Fruit fly (Drosophila melanogaster) whole organism, embryonic: ENCODE data around the gene Evi5.

Experiments
- Abd-B ChIP-seq: fragments of 200-800 bp; sonication (Bioruptor generic); optimal IDR thresholded peaks from 2 replicates; lab custom pipeline; 2018; ENCODE audit warnings: missing biosample characterization, mild to moderate bottlenecking, missing genetic modification characterization, moderate library complexity
- Antp ChIP-seq: fragments of 200-800 bp; sonication (Bioruptor generic); optimal IDR thresholded peaks from 3 replicates; lab custom pipeline; 2016; ENCODE audit warnings: missing biosample characterization, missing genetic modification characterization
- Asciz ChIP-seq: fragments of 200-800 bp; sonication (Bioruptor generic); optimal IDR thresholded peaks from 2 replicates; lab custom pipeline; 2017; ENCODE audit warnings: missing biosample characterization, mild to moderate bottlenecking, missing genetic modification characterization, missing genetic modification reagents
- B-H1 ChIP-seq: fragments of 200-800 bp; sonication (Bioruptor generic); IDR thresholded peaks from 3 replicates; pipeline ENCODE4 v1.3.6; 2022; ENCODE audit warnings: missing biosample characterization, missing genetic modification characterization
- BtbVII ChIP-seq: fragments of 200-800 bp; sonication (Bioruptor generic); optimal IDR thresholded peaks from 3 replicates; lab custom pipeline; 2017; ENCODE audit warnings: missing biosample characterization, mild to moderate bottlenecking, missing genetic modification characterization
- CG10543 ChIP-seq: fragments of 200-800 bp; sonication (Bioruptor generic); optimal IDR thresholded peaks from 3 replicates; lab custom pipeline; 2017; ENCODE audit warnings: missing biosample characterization, mild to moderate bottlenecking, missing genetic modification characterization, moderate library complexity
- CG11085 ChIP-seq: fragments of 200-800 bp; sonication (Bioruptor generic); IDR thresholded peaks from 2 replicates; pipeline ENCODE4 v1.3.6; 2022; ENCODE audit warnings: missing biosample characterization, missing genetic modification characterization
- CG12942 ChIP-seq: fragments of 200-800 bp; sonication (Bioruptor generic); optimal IDR thresholded peaks from 3 replicates; lab custom pipeline; 2016; ENCODE audit warnings: missing biosample characterization, missing genetic modification characterization
- CG14667 ChIP-seq: fragments of 200-800 bp; sonication (Bioruptor generic); IDR thresholded peaks from 2 replicates; pipeline ENCODE4 v1.3.6; 2022; ENCODE audit warnings: missing biosample characterization, missing genetic modification characterization
- CG2120 ChIP-seq: fragments of 200-800 bp; sonication (Bioruptor generic); optimal IDR thresholded peaks from 3 replicates; lab custom pipeline; 2016; ENCODE audit warnings: missing biosample characterization, missing genetic modification characterization
- CG30020 ChIP-seq: fragments of 200-800 bp; optimal IDR thresholded peaks from 2 replicates; lab custom pipeline; 2019; ENCODE audit warnings: missing biosample characterization, mild to moderate bottlenecking, missing genetic modification characterization, moderate library complexity
- CG3847 ChIP-seq: fragments of 200-800 bp; sonication (Bioruptor generic); IDR thresholded peaks from 2 replicates; pipeline ENCODE4 v1.3.6; 2022; ENCODE audit warnings: missing biosample characterization, missing genetic modification characterization
- CG4328 ChIP-seq: fragments of 200-800 bp; sonication (Bioruptor generic); optimal IDR thresholded peaks from 3 replicates; lab custom pipeline; 2017; ENCODE audit warnings: missing biosample characterization, missing genetic modification reagents, missing genetic modification characterization
- CG4360 ChIP-seq: fragments of 200-800 bp; sonication (Bioruptor generic); IDR thresholded peaks from 2 replicates; pipeline ENCODE4 v1.3.6; 2022; ENCODE audit warnings: missing biosample characterization, missing genetic modification characterization
- CG5180 ChIP-seq: fragments of 200-800 bp; sonication (Bioruptor generic); optimal IDR thresholded peaks from 3 replicates; lab custom pipeline; 2017; ENCODE audit warnings: missing biosample characterization, missing genetic modification characterization, mild to moderate bottlenecking, moderate library complexity, missing genetic modification reagents
- CG6272 ChIP-seq: fragments of 200-800 bp; sonication (Bioruptor generic); IDR thresholded peaks from 2 replicates; pipeline ENCODE4 v1.3.6; 2022; ENCODE audit warnings: missing biosample characterization, missing genetic modification characterization
- CG8924 ChIP-seq: fragments of 200-800 bp; optimal IDR thresholded peaks from 3 replicates; lab custom pipeline; 2019; ENCODE audit warnings: missing biosample characterization, mild to moderate bottlenecking, missing genetic modification characterization, moderate library complexity
- CG9797 ChIP-seq: fragments of 200-800 bp; sonication (Bioruptor generic); optimal IDR thresholded peaks from 3 replicates; lab custom pipeline; 2018; ENCODE audit warnings: missing biosample characterization, mild to moderate bottlenecking, missing genetic modification characterization
- Camta ChIP-seq: fragments of 200-800 bp; sonication (Bioruptor generic); optimal IDR thresholded peaks from 2 replicates; lab custom pipeline; 2016; ENCODE audit warnings: missing biosample characterization, missing genetic modification characterization
- Ets97D ChIP-seq: fragments of 200-800 bp; sonication (Bioruptor generic); optimal IDR thresholded peaks from 3 replicates; lab custom pipeline; 2016; ENCODE audit warnings: missing biosample characterization, missing genetic modification characterization
- HLH3B ChIP-seq: fragments of 200-800 bp; sonication (Bioruptor generic); IDR thresholded peaks from 2 replicates; pipeline ENCODE4 v1.3.6; 2022; ENCODE audit warnings: missing biosample characterization, missing genetic modification characterization
- HLH4C ChIP-seq: fragments of 200-800 bp; sonication (Bioruptor generic); IDR thresholded peaks from 3 replicates; pipeline ENCODE4 v1.3.6; 2022; ENCODE audit warnings: missing biosample characterization, missing genetic modification characterization; ENCODE audit not compliant: partially characterized antibody
- Jarid2 ChIP-seq: fragments of 200-800 bp; sonication (Bioruptor generic); optimal IDR thresholded peaks from 3 replicates; lab custom pipeline; 2017; ENCODE audit warnings: mild to moderate bottlenecking, missing biosample characterization, missing genetic modification reagents, missing genetic modification characterization
- NFAT ChIP-seq: fragments of 200-800 bp; sonication (Bioruptor generic); IDR thresholded peaks from 2 replicates; pipeline ENCODE4 v1.3.6; 2022; ENCODE audit warnings: missing biosample characterization, missing genetic modification characterization
- Nf-YB ChIP-seq: fragments of 200-800 bp; sonication (Bioruptor generic); optimal IDR thresholded peaks from 3 replicates; lab custom pipeline; 2019; ENCODE audit warnings: missing biosample characterization, mild to moderate bottlenecking, missing genetic modification characterization, moderate library complexity
- Ravus ChIP-seq: fragments of 200-800 bp; sonication (Bioruptor generic); IDR thresholded peaks from 2 replicates; pipeline ENCODE4 v1.3.6; 2022; ENCODE audit warnings: missing biosample characterization, missing genetic modification characterization
- Rfx ChIP-seq: fragments of 200-800 bp; sonication (Bioruptor generic); IDR thresholded peaks from 2 replicates; pipeline ENCODE4 v1.3.6; 2022; ENCODE audit warnings: missing biosample characterization, missing genetic modification characterization
- Ssrp ChIP-seq: fragments of 200-800 bp; sonication (Bioruptor generic); optimal IDR thresholded peaks from 2 replicates; lab custom pipeline; 2018; ENCODE audit warnings: missing biosample characterization, mild to moderate bottlenecking, missing genetic modification characterization, moderate library complexity
- abd-A ChIP-seq: fragments of 200-800 bp; sonication (Bioruptor generic); optimal IDR thresholded peaks from 3 replicates; lab custom pipeline; 2019; ENCODE audit warnings: missing biosample characterization, mild to moderate bottlenecking, missing genetic modification characterization, moderate library complexity
- bbx ChIP-seq: fragments of 200-800 bp; sonication (Bioruptor generic); IDR thresholded peaks from 2 replicates; pipeline ENCODE4 v1.3.6; 2022; ENCODE audit warnings: missing biosample characterization, missing genetic modification characterization; ENCODE audit not compliant: partially characterized antibody
- caup ChIP-seq: fragments of 200-800 bp; sonication (Bioruptor generic); optimal IDR thresholded peaks from 3 replicates; lab custom pipeline; 2017; ENCODE audit warnings: missing biosample characterization, mild to moderate bottlenecking, missing genetic modification characterization, moderate library complexity; ENCODE audit not compliant: severe bottlenecking
- cg ChIP-seq: fragments of 200-800 bp; sonication (Bioruptor generic); optimal IDR thresholded peaks from 3 replicates; lab custom pipeline; 2019; ENCODE audit warnings: missing biosample characterization, mild to moderate bottlenecking, missing genetic modification characterization, moderate library complexity
- croc ChIP-seq: fragments of 200-800 bp; sonication (Bioruptor generic); conservative IDR thresholded peaks from 3 replicates; pipeline ENCODE4 v1.3.6; 2022; ENCODE audit warnings: missing biosample characterization, missing genetic modification characterization
- dati ChIP-seq: fragments of 200-800 bp; sonication (Bioruptor generic); IDR thresholded peaks from 2 replicates; pipeline ENCODE4 v1.3.6; 2022; ENCODE audit warnings: missing biosample characterization, missing genetic modification characterization
- en ChIP-seq: fragments of 200-800 bp; sonication (Bioruptor generic); optimal IDR thresholded peaks from 2 replicates; lab custom pipeline; 2016; ENCODE audit warnings: missing biosample characterization, missing genetic modification characterization
- fd64A ChIP-seq: fragments of 200-800 bp; sonication (Bioruptor generic); optimal IDR thresholded peaks from 3 replicates; lab custom pipeline; 2018; ENCODE audit warnings: missing biosample characterization, mild to moderate bottlenecking, missing genetic modification characterization
- gfzf ChIP-seq: fragments of 200-800 bp; sonication (Bioruptor generic); optimal IDR thresholded peaks from 2 replicates; lab custom pipeline; 2016; ENCODE audit warnings: missing biosample characterization, mild to moderate bottlenecking, missing genetic modification characterization, moderate library complexity
- gsb ChIP-seq: fragments of 200-800 bp; sonication (Bioruptor generic); IDR thresholded peaks from 2 replicates; pipeline ENCODE4 v1.3.6; 2022; ENCODE audit warnings: missing biosample characterization, missing genetic modification characterization
- gsb-n ChIP-seq: fragments of 200-800 bp; sonication (Bioruptor generic); optimal IDR thresholded peaks from 3 replicates; lab custom pipeline; 2018; ENCODE audit warnings: missing biosample characterization, mild to moderate bottlenecking, missing genetic modification characterization
- her ChIP-seq: fragments of 200-800 bp; sonication (Bioruptor generic); optimal IDR thresholded peaks from 2 replicates; lab custom pipeline; 2016; ENCODE audit warnings: missing biosample characterization, missing genetic modification characterization
- mirr ChIP-seq: fragments of 200-800 bp; sonication (Bioruptor generic); optimal IDR thresholded peaks from 3 replicates; lab custom pipeline; 2018; ENCODE audit warnings: missing biosample characterization, mild to moderate bottlenecking, missing genetic modification characterization
- pho ChIP-seq: fragments of 200-800 bp; sonication (Bioruptor generic); optimal IDR thresholded peaks from 2 replicates; lab custom pipeline; 2016; ENCODE audit warnings: missing biosample characterization, missing genetic modification characterization
- repo ChIP-seq: fragments of 200-800 bp; sonication (Bioruptor generic); optimal IDR thresholded peaks from 2 replicates; lab custom pipeline; 2016; ENCODE audit warnings: missing biosample characterization, missing genetic modification characterization
- sens-2 ChIP-seq: fragments of 200-800 bp; sonication (Bioruptor generic); IDR thresholded peaks from 2 replicates; pipeline ENCODE4 v1.3.6; 2022; ENCODE audit warnings: missing biosample characterization, missing genetic modification characterization
- slbo ChIP-seq: fragments of 200-800 bp; sonication (Bioruptor generic); IDR thresholded peaks from 2 replicates; pipeline ENCODE4 v1.3.6; 2022; ENCODE audit warnings: missing biosample characterization, missing genetic modification characterization
- vfl ChIP-seq: fragments of 200-800 bp; sonication (Bioruptor generic); optimal IDR thresholded peaks from 2 replicates; lab custom pipeline; 2016; ENCODE audit warnings: missing biosample characterization, missing genetic modification characterization
- zen2 ChIP-seq: fragments of 200-800 bp; sonication (Bioruptor generic); IDR thresholded peaks from 3 replicates; pipeline ENCODE4 v1.3.6; 2022; ENCODE audit warnings: missing biosample characterization, missing genetic modification characterization; ENCODE audit not compliant: partially characterized antibody

The Evi5 gene

DNA sequence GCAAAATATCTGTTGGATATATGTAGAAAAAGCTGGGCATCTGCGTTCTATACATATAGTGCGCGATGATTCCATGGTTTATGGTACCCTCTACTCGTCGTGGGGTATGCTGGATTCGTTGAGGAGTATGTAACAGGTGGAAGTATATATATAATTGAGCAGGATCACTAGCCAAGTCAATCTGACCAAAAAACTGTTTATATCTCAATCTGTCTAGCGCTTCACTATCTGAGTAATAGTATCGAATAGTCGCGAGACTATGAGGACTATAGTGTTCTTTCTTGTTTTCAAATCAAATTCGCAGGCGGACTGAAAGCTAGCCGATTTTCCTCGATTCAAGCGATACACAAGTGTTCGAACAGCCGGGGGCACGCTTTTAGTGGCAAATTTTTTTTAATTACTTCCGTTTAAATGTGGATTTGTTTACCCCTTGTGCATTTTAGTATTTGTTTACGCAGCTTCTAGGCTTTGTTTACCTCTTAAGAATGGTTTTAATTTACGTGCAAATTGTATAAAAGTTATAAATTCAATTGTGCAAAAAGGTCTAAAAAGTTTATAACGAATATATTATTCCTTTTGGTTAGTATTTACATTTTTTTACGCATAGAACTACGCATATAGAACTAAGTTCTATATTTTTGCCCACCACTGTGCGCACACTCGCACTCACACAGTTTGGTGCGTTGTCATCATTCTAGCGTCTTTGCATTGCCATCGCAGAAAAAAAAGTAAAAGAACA, 63.4 kb downstream of the Evi5 start (continued):
- TF ChIP-seq Antp (peak; percentile 74), CG3847 (peak; percentile 79), pho (GFP tag; lab: Kevin White, UChicago) (peak; percentile 76), Asciz (peak; percentile 71), caup (GFP tag; lab: Kevin White, UChicago) (peak; percentile 77), Nf-YB (GFP tag; lab: Kevin White, UChicago) (peak; percentile 34), HLH3B (GFP tag; lab: Robert Waterston, UW) (peak; percentile 85), Rfx (peak; percentile 94), gsb (GFP tag; lab: Robert Waterston, UW) (peak; percentile 64), CG4328 (GFP tag; lab: Kevin White, UChicago) (peak; percentile 48), HLH4C (GFP tag; lab: Robert Waterston, UW) (no peak), CG2120 (GFP tag; lab: Kevin White, UChicago) (peak; percentile 92), CG8924 (peak; percentile 70), zen2 (no peak), CG5180 (GFP tag; lab: Kevin White, UChicago) (peak; percentile 70)

DNA sequence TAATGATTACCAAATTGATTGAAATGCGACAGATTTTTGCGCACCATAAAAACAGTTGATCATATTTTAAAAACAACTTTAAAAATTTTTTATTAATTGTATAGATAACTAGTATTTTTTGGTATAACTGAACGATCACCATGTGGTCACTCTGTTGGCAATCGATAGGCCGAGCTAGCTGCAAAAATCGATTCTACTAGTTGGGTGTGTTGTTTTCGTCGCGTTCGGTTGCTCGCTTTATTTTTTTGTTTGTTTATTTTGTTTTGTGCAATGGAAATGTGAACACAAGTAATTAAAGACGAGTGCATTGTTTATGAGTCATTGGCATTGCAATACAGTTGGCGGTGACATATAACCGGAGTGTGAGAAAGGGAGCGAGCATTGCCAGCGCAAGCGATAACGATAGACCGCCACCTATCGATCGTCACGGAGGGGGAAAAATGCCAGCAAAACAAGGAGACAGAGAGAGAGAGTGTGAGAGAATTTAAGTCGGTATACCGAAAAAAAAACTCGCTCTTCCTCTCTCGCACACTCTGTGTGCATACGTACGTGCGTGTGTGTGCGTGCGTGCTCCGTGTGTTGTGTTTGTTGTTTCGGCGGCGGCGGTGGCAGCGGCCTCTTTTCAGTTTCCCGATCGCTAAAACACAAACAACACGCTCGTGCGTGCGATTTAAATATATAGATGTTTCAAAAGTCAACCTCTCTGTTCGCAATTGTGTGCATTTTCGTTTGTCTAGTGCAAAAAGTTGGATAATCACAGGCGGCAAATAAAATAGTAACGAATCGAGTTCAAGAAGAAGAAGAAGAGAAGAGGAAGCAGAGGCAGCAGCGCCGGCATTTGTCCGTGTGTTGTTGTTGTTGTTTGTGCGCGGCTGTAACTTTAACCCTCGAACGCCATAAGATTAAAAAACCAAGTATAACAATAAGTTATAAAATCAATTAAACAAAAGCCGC, 64.4 kb downstream of the Evi5 start:
- TF ChIP-seq en (no peak), BtbVII (GFP tag; lab: Kevin White, UChicago) (peak; percentile 25), bbx (GFP tag; lab: Robert Waterston, UW) (peak; percentile 81), cg (peak; percentile 90), CG12942 (GFP tag; lab: Kevin White, UChicago) (no peak), NFAT (no peak), Ets97D (GFP tag; lab: Kevin White, UChicago) (no peak), B-H1 (GFP tag; lab: Robert Waterston, UW) (no peak), CG4360 (GFP tag; lab: Robert Waterston, UW) (peak; percentile 94), gfzf (GFP tag; lab: Kevin White, UChicago) (peak; percentile 66), gsb-n (tag; lab: Kevin White, UChicago) (no peak), slbo (GFP tag; lab: Robert Waterston, UW) (no peak), Jarid2 (GFP tag; lab: Kevin White, UChicago) (peak; percentile 58), Ssrp (tag; lab: Kevin White, UChicago) (no peak), CG14667 (GFP tag; lab: Robert Waterston, UW) (no peak), vfl (no peak), Abd-B (GFP tag; lab: Kevin White, UChicago) (no peak), sens-2 (no peak), abd-A (tag; lab: Kevin White, UChicago) (no peak), Camta (GFP tag; lab: Kevin White, UChicago) (no peak), CG9797 (GFP tag; lab: Kevin White, UChicago) (peak; percentile 65), CG6272 (GFP tag; lab: Robert Waterston, UW) (no peak), croc (GFP tag; lab: Robert Waterston, UW) (no peak), repo (GFP tag; lab: Kevin White, UChicago) (no peak), CG11085 (no peak), her (GFP tag; lab: Kevin White, UChicago) (no peak), fd64A (no peak), CG30020 (peak; percentile 28), Ravus (GFP tag; lab: Robert Waterston, UW) (no peak), mirr (GFP tag; lab: Kevin White, UChicago) (no peak), dati (GFP tag; lab: Robert Waterston, UW) (no peak), CG10543 (GFP tag; lab: Kevin White, UChicago) (no peak)
